Fruit fly (Drosophila melanogaster) whole organism, adult: ENCODE results near the gene CG9776.

Experiments used
- CG12768 ChIP-seq: fragments of 200-800 bp; sonication (Bioruptor generic); optimal IDR thresholded peaks from 2 replicates; lab custom pipeline; 2017; ENCODE audit warnings: missing biosample characterization, missing genetic modification characterization, mild to moderate bottlenecking, moderate library complexity, missing genetic modification reagents
- tj ChIP-seq: fragments of 200-800 bp; sonication (Bioruptor generic); optimal IDR thresholded peaks from 3 replicates; lab custom pipeline; 2017; ENCODE audit warnings: missing biosample characterization, mild to moderate bottlenecking, missing genetic modification characterization, moderate library complexity

dm6 chr3R:4318589-4318988, 15.3 kb downstream of the CG9776 start:
- TF ChIP-seq tj (GFP tag; lab: Kevin White, UChicago) (no peak), CG12768 (GFP tag; lab: Kevin White, UChicago) (no peak)
